Fruit fly (Drosophila melanogaster): ENCODE measurements around the gene CG11854.
A peak's percentile ranks its signal among the peaks of the same experiment; 100 is the strongest.

The CG11854 gene

DNA sequence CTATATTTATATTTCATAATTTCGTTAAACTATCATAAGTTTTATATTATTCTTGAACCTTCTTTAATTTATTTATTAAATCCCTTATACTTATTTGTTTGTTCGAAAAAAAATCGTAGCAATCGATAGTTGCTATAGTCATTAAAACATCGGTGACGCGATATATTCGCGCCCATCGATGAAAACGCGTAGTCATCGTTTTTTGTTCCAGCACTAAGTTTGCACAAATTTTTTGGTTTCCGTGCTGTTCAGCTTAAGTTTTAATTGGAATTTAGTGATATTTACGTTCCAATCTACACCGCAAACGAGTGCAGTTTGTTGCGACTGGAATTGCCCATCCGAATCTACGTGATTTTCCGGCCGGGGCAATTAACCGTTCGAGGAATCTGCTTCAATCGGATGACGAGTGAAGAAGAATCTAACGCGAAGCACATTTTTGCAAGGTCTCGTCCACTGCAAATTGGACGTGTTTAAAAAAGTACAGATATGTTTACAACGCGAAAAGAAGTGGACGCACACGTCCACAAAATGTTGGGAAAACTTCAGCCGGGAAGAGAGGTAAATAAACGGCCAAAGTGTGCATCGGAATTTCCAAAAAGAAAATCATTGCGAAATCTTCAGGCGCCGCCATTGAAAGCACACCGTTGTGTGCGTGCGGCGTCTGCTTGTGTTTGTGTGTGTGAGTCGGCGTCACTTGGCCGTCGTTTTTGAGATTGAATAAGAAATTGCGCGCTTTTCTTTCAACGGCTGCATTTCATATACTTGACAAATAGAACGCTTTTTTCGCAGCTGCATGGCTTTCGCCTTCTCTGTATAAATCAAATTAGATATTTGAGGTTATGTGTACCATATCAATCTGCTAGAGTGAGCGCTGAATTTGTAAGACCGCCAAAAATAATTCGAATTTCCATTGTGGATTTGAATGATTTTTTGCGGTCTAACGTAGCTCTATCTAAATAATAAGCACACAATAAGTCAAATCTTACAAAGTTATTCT is 7.6 kb downstream of the CG11854 start, which contains the start of gene Nup358:
Gene Nup358, plus strand, starts transcription at position 204 of the 997 bp plus-strand sequence.
- TF ChIP-seq Fer2 (tag; optimal IDR thresholded peaks at IDR 0.05) (no peak), Optix (GFP tag; IDR thresholded peaks at IDR 0.05) (no peak), CG12942 (GFP tag; optimal IDR thresholded peaks at IDR 0.05) (no peak), CG10959 (GFP tag; IDR thresholded peaks at IDR 0.05) (no peak), CG3847 (GFP tag; IDR thresholded peaks at IDR 0.05) (no peak), D (optimal IDR thresholded peaks at IDR 0.05) (no peak), D (GFP tag; optimal IDR thresholded peaks at IDR 0.05) (no peak), E2f1 (GFP tag; IDR thresholded peaks at IDR 0.05) (0 out of 2 replicates have a peak, but pooled peaks have one; percentile 19), exex (tag; optimal IDR thresholded peaks at IDR 0.05) (no peak), Hr78 (GFP tag; optimal IDR thresholded peaks at IDR 0.05) (no peak), nmo (GFP tag; optimal IDR thresholded peaks at IDR 0.05) (peak; percentile 55), Antp (GFP tag; optimal IDR thresholded peaks at IDR 0.05) (no peak), CG31388 (GFP tag; optimal IDR thresholded peaks at IDR 0.05) (no peak), eyg (GFP tag; optimal IDR thresholded peaks at IDR 0.05) (no peak), CG33557 (GFP tag; optimal IDR thresholded peaks at IDR 0.05) (no peak), gro (GFP tag; optimal IDR thresholded peaks at IDR 0.05) (no peak), Myb (GFP tag; optimal IDR thresholded peaks at IDR 0.05) (peak; percentile 9), CG13775 (GFP tag; optimal IDR thresholded peaks at IDR 0.05) (no peak), CTCF (GFP tag; optimal IDR thresholded peaks at IDR 0.05) (no peak), usp (GFP tag; optimal IDR thresholded peaks at IDR 0.05) (no peak), CG9609 (GFP tag; optimal IDR thresholded peaks at IDR 0.05) (no peak), CG30431 (GFP tag; optimal IDR thresholded peaks at IDR 0.05) (no peak), BEAF-32 (GFP tag; optimal IDR thresholded peaks at IDR 0.05) (peak; percentile 95), CG32532 (GFP tag; IDR thresholded peaks at IDR 0.05) (peak; percentile 21; the same call in 1 of the 2 replicates), CG10147 (GFP tag; optimal IDR thresholded peaks at IDR 0.05) (no peak), CG18476 (GFP tag; optimal IDR thresholded peaks at IDR 0.05) (no peak), kay (GFP tag; optimal IDR thresholded peaks at IDR 0.05) (no peak), bsh (GFP tag; optimal IDR thresholded peaks at IDR 0.05) (no peak), CG13296 (GFP tag; optimal IDR thresholded peaks at IDR 0.05) (no peak), CG8924 (tag; optimal IDR thresholded peaks at IDR 0.05) (peak; percentile 32), Dip2 (GFP tag; IDR thresholded peaks at IDR 0.05) (no peak), Poxn (GFP tag; IDR thresholded peaks at IDR 0.05) (no peak), Hsf (GFP tag; optimal IDR thresholded peaks at IDR 0.05) (no peak), ara (GFP tag; IDR thresholded peaks at IDR 0.05) (no peak), knrl (GFP tag; IDR thresholded peaks at IDR 0.05; ENCODE audit: partially characterized antibody) (peak; percentile 98), CG32772 (GFP tag; IDR thresholded peaks at IDR 0.05) (no peak), zen (tag; optimal IDR thresholded peaks at IDR 0.05) (peak; percentile 4), CG11560 (tag; IDR thresholded peaks at IDR 0.05) (no peak), Awh (GFP tag; IDR thresholded peaks at IDR 0.05) (no peak), gfzf (GFP tag; optimal IDR thresholded peaks at IDR 0.05) (peak; percentile 25), shn (GFP tag; optimal IDR thresholded peaks at IDR 0.05) (no peak), Taf1 (GFP tag; IDR thresholded peaks at IDR 0.05) (no peak), CG14667 (GFP tag; IDR thresholded peaks at IDR 0.05) (no peak), jing (GFP tag; optimal IDR thresholded peaks at IDR 0.05) (no peak), CG8281 (tag; optimal IDR thresholded peaks at IDR 0.05) (no peak), Xbp1 (GFP tag; optimal IDR thresholded peaks at IDR 0.05) (peak; percentile 38), repo (GFP tag; optimal IDR thresholded peaks at IDR 0.05) (no peak), mirr (GFP tag; optimal IDR thresholded peaks at IDR 0.05) (no peak), Vsx1 (GFP tag; optimal IDR thresholded peaks at IDR 0.05) (no peak), wor (GFP tag; IDR thresholded peaks at IDR 0.05) (no peak)
